Fruit fly (Drosophila melanogaster) whole organism, pupa: ENCODE results near the gene aru.
A peak's percentile ranks its signal among the peaks of the same experiment; 100 is the strongest.

Experiments used
- CG17806 ChIP-seq: fragments of 200-800 bp; sonication (Bioruptor generic); optimal IDR thresholded peaks from 2 replicates; lab custom pipeline; 2018; ENCODE audit warnings: missing biosample characterization, mild to moderate bottlenecking, missing genetic modification characterization, moderate library complexity
- CG4496 ChIP-seq: fragments of 200-800 bp; sonication (Bioruptor generic); IDR thresholded peaks from 3 replicates; pipeline ENCODE4 v1.3.6; 2022; ENCODE audit warnings: missing biosample characterization, missing genetic modification characterization
- CG9948 ChIP-seq: fragments of 200-800 bp; sonication (Bioruptor generic); optimal IDR thresholded peaks from 2 replicates; lab custom pipeline; 2018; ENCODE audit warnings: missing biosample characterization, mild to moderate bottlenecking, missing genetic modification characterization, moderate library complexity
- D1 ChIP-seq: fragments of 200-800 bp; sonication (Bioruptor generic); optimal IDR thresholded peaks from 2 replicates; lab custom pipeline; 2018; ENCODE audit warnings: missing biosample characterization, mild to moderate bottlenecking, missing genetic modification characterization, moderate library complexity
- EcR ChIP-seq: fragments of 200-800 bp; sonication (Bioruptor generic); optimal IDR thresholded peaks from 3 replicates; lab custom pipeline; 2019; ENCODE audit warnings: missing biosample characterization, missing genetic modification characterization, mild to moderate bottlenecking, moderate library complexity, missing genetic modification reagents
- gl ChIP-seq: fragments of 200-800 bp; sonication (Bioruptor generic); optimal IDR thresholded peaks from 2 replicates; lab custom pipeline; 2018; ENCODE audit warnings: missing biosample characterization, mild to moderate bottlenecking, missing genetic modification characterization

DNA sequence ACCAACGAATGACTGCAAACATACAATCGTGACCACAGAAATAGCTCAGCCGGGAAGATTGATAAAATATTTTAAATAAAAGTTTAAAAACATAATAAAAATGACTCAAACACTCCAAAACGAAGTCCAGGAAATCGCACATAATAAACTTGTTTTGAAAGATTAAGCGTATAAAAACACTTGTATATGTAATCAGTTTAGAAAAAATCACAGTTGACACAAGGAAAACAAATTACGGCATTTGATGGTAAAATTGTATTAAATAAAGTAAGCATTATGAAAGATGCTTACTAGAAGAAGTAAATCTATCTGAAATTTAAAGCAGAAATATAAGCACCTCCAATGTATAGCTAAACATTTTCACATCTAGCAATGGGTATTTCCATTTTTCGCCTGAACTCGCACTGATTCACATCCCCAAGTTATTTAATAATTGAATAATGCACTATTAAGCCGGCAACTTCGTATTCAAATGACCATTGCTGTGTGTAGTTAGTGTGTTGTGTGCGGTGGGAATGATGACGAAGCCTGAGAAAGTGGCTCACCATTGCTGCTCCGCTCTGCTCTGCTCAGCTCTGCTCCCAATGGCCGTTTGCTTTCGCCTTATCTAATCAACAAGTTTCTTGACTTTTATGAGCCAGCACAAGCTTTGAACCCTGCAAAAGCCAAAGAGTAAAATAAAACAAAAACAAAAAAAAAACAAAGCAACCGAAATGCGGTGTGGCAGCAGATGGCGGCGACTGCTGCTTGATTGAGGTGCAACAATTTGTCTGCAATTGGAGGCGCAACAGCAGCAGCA lies 20.8 kb downstream of the aru start:
- TF ChIP-seq CG4496 (GFP tag; lab: Robert Waterston, UW), result peak; percentile 38; the same call in 2 of the 3 replicates
- TF ChIP-seq gl (tag; lab: Kevin White, UChicago), result no peak
- TF ChIP-seq D1 (tag; lab: Kevin White, UChicago), result no peak
- TF ChIP-seq EcR (GFP tag; lab: Kevin White, UChicago), result no peak
- TF ChIP-seq CG9948 (tag; lab: Kevin White, UChicago), result peak; percentile 42
- TF ChIP-seq CG17806 (tag; lab: Kevin White, UChicago), result peak; percentile 34
